Fruit fly (Drosophila melanogaster): Measurements from ENCODE around the gene omd.

The omd gene

DNA sequence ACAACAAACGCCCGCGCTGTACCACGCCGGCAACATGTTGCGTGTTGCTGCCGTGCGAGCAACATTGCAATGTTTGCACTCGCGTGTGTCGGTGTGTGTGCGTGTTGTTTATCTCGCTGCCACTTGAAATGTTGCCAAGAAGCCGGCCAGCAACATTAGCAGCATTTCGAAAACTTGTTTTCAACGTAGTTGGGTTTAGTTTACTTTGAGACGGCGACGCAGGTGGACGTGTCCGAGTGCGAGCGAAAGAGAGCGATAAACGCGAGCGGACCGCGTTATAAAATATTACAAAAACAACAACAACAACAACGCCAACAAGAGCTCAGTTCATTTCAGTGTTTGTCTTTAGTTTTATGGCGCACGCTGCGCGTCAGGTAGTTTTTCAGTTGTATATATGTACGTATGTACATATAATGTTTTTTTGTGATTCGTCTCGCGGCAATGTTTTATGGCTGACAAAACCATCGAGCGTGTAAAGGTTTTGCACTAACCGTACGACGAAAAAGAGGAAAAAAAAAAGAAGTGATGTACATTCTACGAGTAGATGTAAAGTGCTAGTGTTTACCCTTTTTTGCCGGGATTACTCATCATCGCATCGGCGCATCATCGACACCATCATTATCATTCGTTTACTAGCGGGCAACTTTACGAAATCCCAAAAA is 28.1 kb upstream of the omd start, which contains the start of gene kmr (continued):
- TF ChIP-seq Hand (GFP tag; optimal IDR thresholded peaks at IDR 0.05) (peak; percentile 58), CG13894 (tag; optimal IDR thresholded peaks at IDR 0.05) (peak; percentile 62), CG4404 (GFP tag; IDR thresholded peaks at IDR 0.05) (no peak), Nf-YA (GFP tag; IDR thresholded peaks at IDR 0.05) (no peak), Ets97D (GFP tag; optimal IDR thresholded peaks at IDR 0.05) (no peak), Doc2 (GFP tag; IDR thresholded peaks at IDR 0.05) (no peak), en (GFP tag; optimal IDR thresholded peaks at IDR 0.05) (no peak), trem (tag; optimal IDR thresholded peaks at IDR 0.05) (peak; percentile 21), Blimp-1 (GFP tag; optimal IDR thresholded peaks at IDR 0.05) (peak; percentile 11), Deaf1 (tag; optimal IDR thresholded peaks at IDR 0.05) (peak; percentile 62), CG7745 (tag; optimal IDR thresholded peaks at IDR 0.05) (no peak), vvl (GFP tag; IDR thresholded peaks at IDR 0.05) (peak; percentile 65; the same call in 1 of the 2 replicates), ac (GFP tag; optimal IDR thresholded peaks at IDR 0.05) (peak; percentile 44), CG9817 (tag; optimal IDR thresholded peaks at IDR 0.05) (no peak), tna (GFP tag; IDR thresholded peaks at IDR 0.05; ENCODE audit: partially characterized antibody) (no peak), slbo (GFP tag; IDR thresholded peaks at IDR 0.05) (no peak), wdn (GFP tag; IDR thresholded peaks at IDR 0.05) (peak; percentile 32; the same call in 1 of the 2 replicates), Hr3 (GFP tag; optimal IDR thresholded peaks at IDR 0.05) (no peak), toy (GFP tag; IDR thresholded peaks at IDR 0.05) (no peak), bigmax (GFP tag; optimal IDR thresholded peaks at IDR 0.05) (peak; percentile 9), inv (GFP tag; IDR thresholded peaks at IDR 0.05; ENCODE audit: partially characterized antibody) (0 out of 2 replicates have a peak, but pooled peaks have one; percentile 14), CG2199 (GFP tag; IDR thresholded peaks at IDR 0.05) (peak; percentile 80), sim (GFP tag; IDR thresholded peaks at IDR 0.05) (peak; percentile 76), sna (GFP tag; IDR thresholded peaks at IDR 0.05; ENCODE audit: partially characterized antibody) (peak; percentile 39; the same call in 1 of the 2 replicates), CG17361 (GFP tag; IDR thresholded peaks at IDR 0.05) (no peak), CG1647 (GFP tag; optimal IDR thresholded peaks at IDR 0.05) (no peak), Fer1 (GFP tag; optimal IDR thresholded peaks at IDR 0.05) (peak; percentile 77), bbx (GFP tag; IDR thresholded peaks at IDR 0.05; ENCODE audit: partially characterized antibody) (peak; percentile 67; the same call in 1 of the 2 replicates), lov (optimal IDR thresholded peaks at IDR 0.05) (no peak), lov (GFP tag; IDR thresholded peaks at IDR 0.05) (peak; percentile 57; the same call in 1 of the 3 replicates), fd102C (GFP tag; optimal IDR thresholded peaks at IDR 0.05) (no peak), CG6683 (GFP tag; optimal IDR thresholded peaks at IDR 0.05) (no peak), fd96Cb (tag; optimal IDR thresholded peaks at IDR 0.05) (no peak), CG13287 (GFP tag; IDR thresholded peaks at IDR 0.05; ENCODE audit: partially characterized antibody) (peak; percentile 65; the same call in 1 of the 2 replicates), Trl (optimal IDR thresholded peaks at IDR 0.05) (no peak), Trl (GFP tag; optimal IDR thresholded peaks at IDR 0.05) (peak; percentile 42), yki (optimal IDR thresholded peaks at IDR 0.05) (no peak), Poxn (GFP tag; IDR thresholded peaks at IDR 0.05) (no peak), CG7372 (GFP tag; IDR thresholded peaks at IDR 0.05) (peak; percentile 18; the same call in 1 of the 2 replicates), CG3847 (GFP tag; IDR thresholded peaks at IDR 0.05) (no peak), Taf1 (GFP tag; IDR thresholded peaks at IDR 0.05) (no peak), Vsx1 (GFP tag; optimal IDR thresholded peaks at IDR 0.05) (peak; percentile 21), pzg (GFP tag; optimal IDR thresholded peaks at IDR 0.05) (no peak), CG17612 (GFP tag; IDR thresholded peaks at IDR 0.05) (no peak), E2f2 (GFP tag; IDR thresholded peaks at IDR 0.05) (peak; percentile 12; the same call in 1 of the 2 replicates), CG10431 (GFP tag; optimal IDR thresholded peaks at IDR 0.05) (peak; percentile 29), Optix (GFP tag; IDR thresholded peaks at IDR 0.05) (no peak), eve (GFP tag; optimal IDR thresholded peaks at IDR 0.05) (peak in 1 of 2 experiments; percentile 84), CG14965 (GFP tag; optimal IDR thresholded peaks at IDR 0.05; ENCODE audit: borderline replicate concordance) (no peak), exex (tag; optimal IDR thresholded peaks at IDR 0.05) (no peak)
